Worm (Caenorhabditis elegans): ENCODE results near the gene Y51B9A.7.

DNA sequence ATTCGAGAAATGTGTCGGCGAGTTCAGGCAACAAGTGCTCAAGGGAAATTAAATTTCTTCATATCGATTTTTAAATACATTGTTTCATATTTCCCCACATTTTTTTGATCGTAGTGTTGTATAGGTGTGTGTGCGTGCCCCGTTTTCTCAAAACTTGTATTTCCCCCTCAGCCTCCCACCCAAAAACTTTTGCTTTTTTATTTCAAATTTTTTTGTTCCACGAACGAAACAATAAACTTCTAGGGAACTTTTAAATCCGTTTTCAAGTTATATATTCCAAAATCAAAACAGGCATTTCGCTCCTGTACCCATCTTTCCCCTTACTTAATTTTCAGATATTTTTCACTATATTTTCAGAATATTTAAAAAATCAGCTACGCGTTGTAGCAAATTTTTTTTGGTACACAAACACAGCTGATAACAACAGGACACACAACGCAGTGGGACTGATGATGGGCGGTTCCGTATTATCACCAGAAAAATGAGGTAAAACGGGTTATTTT lies 18.3 kb downstream of the Y51B9A.7 start, which contains the start of the genes M176.4 and M176.16:
- TF ChIP-seq zag-1 (tag; optimal IDR thresholded peaks at IDR 0.05) (no peak), nhr-77 (tag; optimal IDR thresholded peaks at IDR 0.05) (no peak), C16A3.4 (tag; optimal IDR thresholded peaks at IDR 0.05) (no peak), nhr-84 (tag; optimal IDR thresholded peaks at IDR 0.05) (no peak), elt-3 (tag; optimal IDR thresholded peaks at IDR 0.05) (no peak), sup-37 (GFP tag; optimal IDR thresholded peaks at IDR 0.05) (no peak), nhr-237 (tag; optimal IDR thresholded peaks at IDR 0.05) (no peak), rnt-1 (tag; optimal IDR thresholded peaks at IDR 0.05) (no peak), lin-14 (GFP tag; optimal IDR thresholded peaks at IDR 0.05) (no peak), fos-1 (tag; optimal IDR thresholded peaks at IDR 0.05) (no peak), ztf-11 (tag; optimal IDR thresholded peaks at IDR 0.05) (no peak), ceh-8 (GFP tag; optimal IDR thresholded peaks at IDR 0.05) (no peak), unc-98 (GFP tag; IDR thresholded peaks at IDR 0.05) (no peak), nhr-11 (tag; optimal IDR thresholded peaks at IDR 0.05) (no peak)

All from whole organism, L1 larva.